Worm (Caenorhabditis elegans) whole organism, young adult: Measurements from ENCODE around the gene M153.3.

Experiments
- F57A8.1 ChIP-seq: fragments of 200-800 bp; sonication (Bioruptor generic); optimal IDR thresholded peaks from 2 replicates; lab custom pipeline; 2018; ENCODE audit warnings: mild to moderate bottlenecking, missing genetic modification characterization, moderate library complexity, missing compliant biosample characterization
- Y79H2A.3 ChIP-seq: fragments of 200-800 bp; sonication (Bioruptor generic); conservative IDR thresholded peaks from 2 replicates; pipeline ENCODE4 v1.3.6; 2022; ENCODE audit warnings: missing genetic modification reagents, missing genetic modification characterization, missing compliant biosample characterization
- ama-1 ChIP-seq, 3 experiments: fragments of 150-350 bp in 1 of 3; sonication (generic microtip) in 2 of 3; optimal IDR thresholded peaks; 2 replicates each; lab custom pipeline; 2014 to 2018; ENCODE audit warnings: missing biosample characterization in 2 of 3, missing genetic modification characterization in 2 of 3, missing genetic modification reagents in 2 of 3
- bed-1 ChIP-seq: fragments of 200-800 bp; sonication (Bioruptor generic); IDR thresholded peaks from 2 replicates; pipeline ENCODE4 v1.3.6; 2022; ENCODE audit warnings: missing genetic modification reagents, missing genetic modification characterization, missing compliant biosample characterization
- chd-7 ChIP-seq: sonication (generic microtip); optimal IDR thresholded peaks from 2 replicates; lab custom pipeline; 2016; ENCODE audit warnings: mild to moderate bottlenecking, missing genetic modification characterization, moderate library complexity, missing compliant biosample characterization
- efl-1 ChIP-seq: fragments of 150-350 bp; optimal IDR thresholded peaks from 2 replicates; lab custom pipeline; 2014; ENCODE audit warnings: missing biosample characterization, missing genetic modification reagents, missing genetic modification characterization
- ekl-4 ChIP-seq: fragments of 200-800 bp; sonication (Bioruptor generic); IDR thresholded peaks from 2 replicates; pipeline ENCODE4 v1.3.6; 2022; ENCODE audit warnings: missing genetic modification reagents, missing genetic modification characterization, missing compliant biosample characterization
- hmg-1.2 ChIP-seq: fragments of 200-800 bp; sonication (Bioruptor generic); IDR thresholded peaks from 2 replicates; pipeline ENCODE4 v1.3.6; 2022; ENCODE audit warnings: missing genetic modification reagents, missing genetic modification characterization, missing compliant biosample characterization
- let-526 ChIP-seq: fragments of 200-800 bp; sonication (Bioruptor generic); IDR thresholded peaks from 2 replicates; pipeline ENCODE4 v1.3.6; 2022; ENCODE audit warnings: missing genetic modification reagents, missing genetic modification characterization, missing compliant biosample characterization
- madf-10 ChIP-seq: sonication (generic microtip); optimal IDR thresholded peaks from 2 replicates; lab custom pipeline; 2016; ENCODE audit warnings: mild to moderate bottlenecking, missing genetic modification characterization, missing compliant biosample characterization
- mel-28 ChIP-seq: sonication (generic microtip); optimal IDR thresholded peaks from 2 replicates; lab custom pipeline; 2016; ENCODE audit warnings: borderline replicate concordance, mild to moderate bottlenecking, missing genetic modification characterization, missing compliant biosample characterization
- sea-2 ChIP-seq: fragments of 200-800 bp; sonication (Bioruptor generic); IDR thresholded peaks from 2 replicates; pipeline ENCODE4 v1.3.6; 2022; ENCODE audit warnings: missing genetic modification characterization, missing compliant biosample characterization
- snpc-3.4 ChIP-seq: sonication (generic microtip); optimal IDR thresholded peaks from 2 replicates; lab custom pipeline; 2017; ENCODE audit warnings: missing genetic modification characterization, mild to moderate bottlenecking, missing compliant biosample characterization, antibody characterized with exemption, moderate library complexity, missing genotype, missing genetic modification reagents
- sptf-2 ChIP-seq: fragments of 200-800 bp; sonication (Bioruptor generic); optimal IDR thresholded peaks from 2 replicates; lab custom pipeline; 2018; ENCODE audit warnings: mild to moderate bottlenecking, missing genetic modification characterization, missing compliant biosample characterization

- TF ChIP-seq madf-10 (tag; lab: Kevin White, UChicago) (no peak), bed-1 (GFP tag; lab: Robert Waterston, UW) (no peak), efl-1 (GFP tag; lab: Kevin White, UChicago) (no peak), mel-28 (tag; lab: Kevin White, UChicago) (no peak), ekl-4 (GFP tag; lab: Robert Waterston, UW) (no peak), F57A8.1 (GFP tag; lab: Kevin White, UChicago) (no peak), ama-1 (optimal IDR thresholded peaks at IDR 0.05; lab: Kevin White, UChicago) (no peak), ama-1 (GFP tag; optimal IDR thresholded peaks at IDR 0.05; lab: Kevin White, UChicago) (no peak), sea-2 (GFP tag; lab: Robert Waterston, UW) (no peak), sptf-2 (GFP tag; lab: Kevin White, UChicago) (no peak), hmg-1.2 (GFP tag; lab: Robert Waterston, UW) (no peak), Y79H2A.3 (GFP tag; lab: Robert Waterston, UW) (no peak), let-526 (GFP tag; lab: Robert Waterston, UW) (no peak), snpc-3.4 (tag; lab: Kevin White, UChicago) (no peak), chd-7 (tag; lab: Kevin White, UChicago) (no peak)
Measured at ce11 chrX:12103712-12104111, 39.0 kb upstream of the M153.3 start, which contains the start of gene W03G11.3.
